Fruit fly (Drosophila melanogaster): ENCODE measurements around the gene Fancm.

The Fancm gene

dm6 chr3R:21487706-21488406 is 5.7 kb downstream of the Fancm start (continued):
- TF ChIP-seq CG7745 (tag; optimal IDR thresholded peaks at IDR 0.05), result no peak
- peak; percentile 52 for TF ChIP-seq CG14710 (tag; optimal IDR thresholded peaks at IDR 0.05)
- peak; percentile 21 for TF ChIP-seq CG16815 (GFP tag; optimal IDR thresholded peaks at IDR 0.05)
- no peak for TF ChIP-seq Doc3 (GFP tag; IDR thresholded peaks at IDR 0.05; ENCODE audit: partially characterized antibody)
- TF ChIP-seq CG12391 (tag; optimal IDR thresholded peaks at IDR 0.05), result peak; percentile 40
- TF ChIP-seq ken (GFP tag; IDR thresholded peaks at IDR 0.05), result peak; percentile 61
- no peak for TF ChIP-seq CG11398 (GFP tag; optimal IDR thresholded peaks at IDR 0.05)
- peak; percentile 62 for TF ChIP-seq CG8089 (GFP tag; optimal IDR thresholded peaks at IDR 0.05)
- TF ChIP-seq nmo (GFP tag; optimal IDR thresholded peaks at IDR 0.05), result peak; percentile 52
- TF ChIP-seq CG3407 (GFP tag; optimal IDR thresholded peaks at IDR 0.05), result peak; percentile 18
- 0 out of 2 replicates have a peak, but pooled peaks have one; percentile 9 for TF ChIP-seq dati (GFP tag; IDR thresholded peaks at IDR 0.05)
- TF ChIP-seq Rfx (GFP tag; IDR thresholded peaks at IDR 0.05), result peak; percentile 89
- TF ChIP-seq CG34224 (GFP tag; IDR thresholded peaks at IDR 0.05; ENCODE audit: partially characterized antibody), result peak; percentile 62
- TF ChIP-seq chn (GFP tag; optimal IDR thresholded peaks at IDR 0.05), result peak; percentile 61
- TF ChIP-seq CG2889 (GFP tag; IDR thresholded peaks at IDR 0.05), result no peak
- peak; percentile 47 for TF ChIP-seq Sry-δ (GFP tag; optimal IDR thresholded peaks at IDR 0.05)
- TF ChIP-seq schlank (tag; optimal IDR thresholded peaks at IDR 0.05), result no peak
- TF ChIP-seq Rx (GFP tag; IDR thresholded peaks at IDR 0.05), result peak; percentile 66; the same call in 1 of the 2 replicates
- no peak for TF ChIP-seq CG10543 (GFP tag; optimal IDR thresholded peaks at IDR 0.05)
- TF ChIP-seq CG8359 (GFP tag; optimal IDR thresholded peaks at IDR 0.05; ENCODE audit: borderline replicate concordance), result no peak
- TF ChIP-seq CG6689 (GFP tag; IDR thresholded peaks at IDR 0.05), result peak; percentile 54
- TF ChIP-seq gro (GFP tag; optimal IDR thresholded peaks at IDR 0.05), result no peak
- TF ChIP-seq stc (GFP tag; IDR thresholded peaks at IDR 0.05), result no peak
- TF ChIP-seq CG10267 (tag; optimal IDR thresholded peaks at IDR 0.05), result peak; percentile 76
- peak; percentile 47 for TF ChIP-seq CG4617 (GFP tag; optimal IDR thresholded peaks at IDR 0.05; ENCODE audit: borderline replicate concordance)
- no peak for TF ChIP-seq gt (GFP tag; IDR thresholded peaks at IDR 0.05)
- no peak for TF ChIP-seq unpg (GFP tag; optimal IDR thresholded peaks at IDR 0.05)
- TF ChIP-seq ttk (GFP tag; IDR thresholded peaks at IDR 0.05), result peak; percentile 57; the same call in 1 of the 2 replicates
- TF ChIP-seq Ptx1 (GFP tag; IDR thresholded peaks at IDR 0.05), result peak; percentile 77
- no peak for TF ChIP-seq CG10462 (GFP tag; optimal IDR thresholded peaks at IDR 0.05)
- no peak for TF ChIP-seq CG17186 (GFP tag; optimal IDR thresholded peaks at IDR 0.05)
- no peak for TF ChIP-seq YL-1 (GFP tag; optimal IDR thresholded peaks at IDR 0.05)
- TF ChIP-seq CG32772 (GFP tag; IDR thresholded peaks at IDR 0.05), result peak; percentile 65
- TF ChIP-seq zen2 (GFP tag; IDR thresholded peaks at IDR 0.05; ENCODE audit: partially characterized antibody), result no peak
- no peak for TF ChIP-seq gcm (GFP tag; optimal IDR thresholded peaks at IDR 0.05)
- no peak for TF ChIP-seq Ssrp (tag; optimal IDR thresholded peaks at IDR 0.05)
- TF ChIP-seq br (optimal IDR thresholded peaks at IDR 0.05), result no peak
- TF ChIP-seq bigmax (GFP tag; optimal IDR thresholded peaks at IDR 0.05), result no peak
- TF ChIP-seq CG2199 (GFP tag; IDR thresholded peaks at IDR 0.05), result peak; percentile 90; the same call in 2 of the 3 replicates
- peak; percentile 25 for TF ChIP-seq slp2 (GFP tag; optimal IDR thresholded peaks at IDR 0.05)
- TF ChIP-seq CG10366 (GFP tag; IDR thresholded peaks at IDR 0.05), result peak; percentile 66
- TF ChIP-seq CG5245 (GFP tag; optimal IDR thresholded peaks at IDR 0.05), result peak; percentile 77
- TF ChIP-seq CG14050 (GFP tag; IDR thresholded peaks at IDR 0.05), result peak; percentile 51
- peak; percentile 82 for TF ChIP-seq CG11247 (GFP tag; IDR thresholded peaks at IDR 0.05)
- TF ChIP-seq gfzf (GFP tag; optimal IDR thresholded peaks at IDR 0.05), result peak; percentile 30
- peak; percentile 54 for TF ChIP-seq Antp (GFP tag; optimal IDR thresholded peaks at IDR 0.05)
- TF ChIP-seq CG12659 (GFP tag; optimal IDR thresholded peaks at IDR 0.05), result peak; percentile 59
- no peak for TF ChIP-seq CG6813 (GFP tag; optimal IDR thresholded peaks at IDR 0.05)
- TF ChIP-seq Nf-YC (tag; optimal IDR thresholded peaks at IDR 0.05), result peak; percentile 44
- peak; percentile 48 for TF ChIP-seq shn (GFP tag; optimal IDR thresholded peaks at IDR 0.05)

Data from whole organism, embryonic.